Worm (Caenorhabditis elegans) whole organism, mixed stage, embryonic: ENCODE data around the gene F53A9.7.
A peak's percentile ranks its signal among the peaks of the same experiment; 100 is the strongest.

ENCODE experiments used
- M03D4.4 ChIP-seq: sonication (generic microtip); optimal IDR thresholded peaks from 2 replicates; lab custom pipeline; 2017; ENCODE audit warnings: mild to moderate bottlenecking, missing genetic modification characterization, missing compliant biosample characterization
- ceh-39 ChIP-seq: fragments of 150-350 bp; optimal IDR thresholded peaks from 2 replicates; lab custom pipeline; 2014; ENCODE audit warnings: missing biosample characterization, missing genetic modification characterization
- ceh-83 ChIP-seq: fragments of 200-800 bp; sonication (Bioruptor generic); optimal IDR thresholded peaks from 2 replicates; lab custom pipeline; 2018; ENCODE audit warnings: mild to moderate bottlenecking, missing genetic modification characterization, missing compliant biosample characterization
- cnd-1 ChIP-seq: fragments of 200-800 bp; sonication (Bioruptor generic); optimal IDR thresholded peaks from 2 replicates; lab custom pipeline; 2018; ENCODE audit warnings: mild to moderate bottlenecking, missing genetic modification characterization, missing compliant biosample characterization
- elt-3 ChIP-seq: fragments of 150-350 bp; optimal IDR thresholded peaks from 2 replicates; lab custom pipeline; 2014; ENCODE audit warnings: missing biosample characterization, missing genetic modification characterization
- lin-13 ChIP-seq: fragments of 150-350 bp; optimal IDR thresholded peaks from 2 replicates; lab custom pipeline; 2014; ENCODE audit warnings: missing biosample characterization, missing genetic modification characterization
- lsy-2 ChIP-seq: fragments of 150-350 bp; optimal IDR thresholded peaks from 2 replicates; lab custom pipeline; 2014; ENCODE audit warnings: missing biosample characterization, missing genetic modification characterization
- nhr-237 ChIP-seq: fragments of 150-350 bp; optimal IDR thresholded peaks from 2 replicates; lab custom pipeline; 2014; ENCODE audit warnings: missing biosample characterization, missing genetic modification characterization
- nhr-28 ChIP-seq: fragments of 150-350 bp; optimal IDR thresholded peaks from 2 replicates; lab custom pipeline; 2014; ENCODE audit warnings: missing biosample characterization, missing genetic modification characterization
- nhr-76 ChIP-seq: sonication (generic microtip); optimal IDR thresholded peaks from 2 replicates; lab custom pipeline; 2017; ENCODE audit warnings: missing biosample characterization, missing genetic modification characterization
- snpc-4 ChIP-seq: fragments of 150-350 bp; optimal IDR thresholded peaks from 2 replicates; lab custom pipeline; 2014; ENCODE audit warnings: missing biosample characterization, missing genetic modification characterization
- sptf-1 ChIP-seq: sonication (generic microtip); optimal IDR thresholded peaks from 2 replicates; lab custom pipeline; 2017; ENCODE audit warnings: mild to moderate bottlenecking, missing genetic modification characterization, moderate library complexity, missing compliant biosample characterization
- ztf-11 ChIP-seq: fragments of 150-350 bp; optimal IDR thresholded peaks from 2 replicates; lab custom pipeline; 2014; ENCODE audit warnings: missing biosample characterization, missing genetic modification characterization

DNA sequence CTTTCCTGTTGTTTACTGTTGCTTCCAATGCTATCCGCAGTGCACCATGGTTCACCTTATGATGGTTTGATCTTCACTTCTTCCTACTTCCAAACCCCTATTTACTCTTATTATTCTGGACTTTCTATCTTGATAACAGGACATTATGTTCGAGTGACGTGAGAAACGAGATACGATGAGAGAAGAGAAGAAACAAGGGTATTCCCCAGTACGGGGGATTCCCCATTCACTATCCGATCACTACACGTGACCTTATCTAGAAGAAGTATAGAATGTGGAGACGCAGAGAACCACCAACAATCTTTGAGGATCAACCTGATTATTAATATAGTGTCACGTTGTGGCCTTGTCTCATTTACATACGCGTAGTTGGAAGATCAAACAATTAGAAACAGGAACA, 35.8 kb upstream of the F53A9.7 start:
- TF ChIP-seq sptf-1 (tag; lab: Kevin White, UChicago) (no peak), nhr-237 (tag; lab: Kevin White, UChicago) (no peak), snpc-4 (tag; lab: Kevin White, UChicago) (no peak), cnd-1 (tag; lab: Kevin White, UChicago) (no peak), M03D4.4 (no peak), lin-13 (tag; lab: Kevin White, UChicago) (no peak), ztf-11 (tag; lab: Kevin White, UChicago) (no peak), ceh-83 (GFP tag; lab: Kevin White, UChicago) (no peak), nhr-76 (tag; lab: Kevin White, UChicago) (no peak), nhr-28 (no peak), elt-3 (tag; lab: Kevin White, UChicago) (peak; percentile 44), ceh-39 (no peak), lsy-2 (tag; lab: Kevin White, UChicago) (no peak)
